Worm (Caenorhabditis elegans) whole organism, L1 larva: ENCODE data around the gene zipt-17.

Source experiments
- C34B4.2 ChIP-seq: sonication (generic microtip); optimal IDR thresholded peaks from 2 replicates; lab custom pipeline; 2017; ENCODE audit warnings: mild to moderate bottlenecking, missing genetic modification characterization, missing compliant biosample characterization
- F16B12.6 ChIP-seq: fragments of 150-350 bp; optimal IDR thresholded peaks from 2 replicates; lab custom pipeline; 2014; ENCODE audit warnings: missing biosample characterization, missing genetic modification characterization
- aha-1 ChIP-seq: fragments of 150-350 bp; optimal IDR thresholded peaks from 2 replicates; lab custom pipeline; 2014; ENCODE audit warnings: missing biosample characterization, missing genetic modification characterization
- ceh-8 ChIP-seq: fragments of 200-800 bp; sonication (Bioruptor generic); optimal IDR thresholded peaks from 2 replicates; lab custom pipeline; 2018; ENCODE audit warnings: mild to moderate bottlenecking, missing genetic modification characterization, moderate library complexity, missing compliant biosample characterization
- ces-1 ChIP-seq: fragments of 150-350 bp; optimal IDR thresholded peaks from 2 replicates; lab custom pipeline; 2014; ENCODE audit warnings: missing biosample characterization, missing genetic modification reagents, missing genetic modification characterization
- elt-2 ChIP-seq: sonication (generic microtip); optimal IDR thresholded peaks from 2 replicates; lab custom pipeline; 2016; ENCODE audit warnings: missing genetic modification characterization, mild to moderate bottlenecking, inconsistent platforms, missing compliant biosample characterization, missing genetic modification reagents
- fkh-4 ChIP-seq: sonication (generic microtip); optimal IDR thresholded peaks from 2 replicates; lab custom pipeline; 2016; ENCODE audit warnings: missing compliant biosample characterization, missing genetic modification characterization, borderline replicate concordance
- fos-1 ChIP-seq: fragments of 150-350 bp; optimal IDR thresholded peaks from 2 replicates; lab custom pipeline; 2014; ENCODE audit warnings: missing biosample characterization, missing genetic modification characterization
- grh-1 ChIP-seq: fragments of 200-800 bp; sonication (Bioruptor generic); IDR thresholded peaks from 2 replicates; pipeline ENCODE4 v1.3.6; 2022; ENCODE audit warnings: missing genetic modification reagents, missing genetic modification characterization, missing compliant biosample characterization
- hlh-17 ChIP-seq: fragments of 200-800 bp; sonication (Bioruptor generic); optimal IDR thresholded peaks from 2 replicates; lab custom pipeline; 2018; ENCODE audit warnings: missing genetic modification characterization, mild to moderate bottlenecking, missing compliant biosample characterization, moderate library complexity, borderline replicate concordance
- hpl-2 ChIP-seq: fragments of 150-350 bp; optimal IDR thresholded peaks from 2 replicates; lab custom pipeline; 2014; ENCODE audit warnings: missing biosample characterization, missing genetic modification reagents, missing genetic modification characterization
- irx-1 ChIP-seq: sonication (generic microtip); optimal IDR thresholded peaks from 2 replicates; lab custom pipeline; 2016; ENCODE audit warnings: missing genetic modification characterization, missing compliant biosample characterization
- isw-1 ChIP-seq: fragments of 200-800 bp; sonication (Bioruptor generic); IDR thresholded peaks from 2 replicates; pipeline ENCODE4 v1.3.6; 2022; ENCODE audit warnings: missing genetic modification characterization, missing compliant biosample characterization
- lin-15B ChIP-seq: fragments of 150-350 bp; sonication (generic microtip); optimal IDR thresholded peaks from 3 replicates; lab custom pipeline; 2014; ENCODE audit warnings: missing biosample characterization, missing genetic modification characterization
- lin-39 ChIP-seq: fragments of 150-350 bp; optimal IDR thresholded peaks from 2 replicates; lab custom pipeline; 2014; ENCODE audit warnings: missing biosample characterization, missing genetic modification reagents, missing genetic modification characterization
- lsy-2 ChIP-seq, 2 experiments: fragments of 150-350 bp; optimal IDR thresholded peaks; 2 replicates each; lab custom pipeline; 2014; ENCODE audit warnings: missing biosample characterization in 2 of 2, missing genetic modification characterization in 2 of 2
- mab-9 ChIP-seq: fragments of 200-800 bp; sonication (Bioruptor generic); IDR thresholded peaks from 2 replicates; pipeline ENCODE4 v1.3.6; 2022; ENCODE audit warnings: missing genetic modification reagents, missing genetic modification characterization, missing compliant biosample characterization
- mef-2 ChIP-seq: fragments of 150-350 bp; optimal IDR thresholded peaks from 2 replicates; lab custom pipeline; 2014; ENCODE audit warnings: missing biosample characterization, missing genetic modification characterization
- mep-1 ChIP-seq: fragments of 150-350 bp; optimal IDR thresholded peaks from 2 replicates; lab custom pipeline; 2014; ENCODE audit warnings: missing biosample characterization, missing genetic modification characterization
- nhr-11 ChIP-seq: fragments of 150-350 bp; optimal IDR thresholded peaks from 2 replicates; lab custom pipeline; 2014; ENCODE audit warnings: missing biosample characterization, missing genetic modification characterization
- nhr-47 ChIP-seq: sonication (generic microtip); optimal IDR thresholded peaks from 2 replicates; lab custom pipeline; 2016; ENCODE audit warnings: mild to moderate bottlenecking, missing genetic modification characterization, moderate library complexity, missing compliant biosample characterization
- nhr-71 ChIP-seq: sonication (generic microtip); optimal IDR thresholded peaks from 2 replicates; lab custom pipeline; 2016; ENCODE audit warnings: mild to moderate bottlenecking, missing genetic modification characterization, moderate library complexity, missing compliant biosample characterization
- nhr-77 ChIP-seq: fragments of 150-350 bp; optimal IDR thresholded peaks from 2 replicates; lab custom pipeline; 2014; ENCODE audit warnings: missing biosample characterization, missing genetic modification characterization
- pqm-1 ChIP-seq: sonication (generic microtip); optimal IDR thresholded peaks from 3 replicates; lab custom pipeline; 2017; ENCODE audit warnings: missing biosample characterization, missing genetic modification characterization
- sptf-1 ChIP-seq: fragments of 150-350 bp; optimal IDR thresholded peaks from 2 replicates; lab custom pipeline; 2014; ENCODE audit warnings: missing biosample characterization, missing genetic modification characterization
- swsn-7 ChIP-seq: sonication (generic microtip); optimal IDR thresholded peaks from 2 replicates; lab custom pipeline; 2016; ENCODE audit warnings: missing genetic modification characterization, missing compliant biosample characterization
- tbx-2 ChIP-seq: sonication (generic microtip); optimal IDR thresholded peaks from 2 replicates; lab custom pipeline; 2016; ENCODE audit warnings: missing genetic modification characterization, missing compliant biosample characterization
- tlp-1 ChIP-seq: fragments of 150-350 bp; optimal IDR thresholded peaks from 2 replicates; lab custom pipeline; 2014; ENCODE audit warnings: missing biosample characterization, missing genetic modification characterization
- unc-130 ChIP-seq: fragments of 150-350 bp; optimal IDR thresholded peaks from 2 replicates; lab custom pipeline; 2017; ENCODE audit warnings: missing biosample characterization, missing genetic modification characterization, inconsistent platforms
- unc-30 ChIP-seq: sonication (generic microtip); optimal IDR thresholded peaks from 2 replicates; lab custom pipeline; 2017; ENCODE audit warnings: missing biosample characterization, missing genetic modification characterization
- unc-98 ChIP-seq: fragments of 200-800 bp; sonication (Bioruptor generic); IDR thresholded peaks from 2 replicates; pipeline ENCODE4 v1.3.6; 2022; ENCODE audit warnings: missing genetic modification characterization, missing compliant biosample characterization
- vab-15 ChIP-seq: sonication (generic microtip); optimal IDR thresholded peaks from 2 replicates; lab custom pipeline; 2017; ENCODE audit warnings: missing genotype, mild to moderate bottlenecking, missing genetic modification characterization, missing compliant biosample characterization
- xbp-1 ChIP-seq: sonication (generic microtip); optimal IDR thresholded peaks from 2 replicates; lab custom pipeline; 2016; ENCODE audit warnings: missing genetic modification characterization, missing compliant biosample characterization
- zag-1 ChIP-seq: fragments of 150-350 bp; optimal IDR thresholded peaks from 2 replicates; lab custom pipeline; 2014; ENCODE audit warnings: missing biosample characterization, missing genetic modification characterization
- ztf-4 ChIP-seq: fragments of 150-350 bp; optimal IDR thresholded peaks from 2 replicates; lab custom pipeline; 2014; ENCODE audit warnings: missing biosample characterization, missing genetic modification characterization

The zipt-17 gene

DNA sequence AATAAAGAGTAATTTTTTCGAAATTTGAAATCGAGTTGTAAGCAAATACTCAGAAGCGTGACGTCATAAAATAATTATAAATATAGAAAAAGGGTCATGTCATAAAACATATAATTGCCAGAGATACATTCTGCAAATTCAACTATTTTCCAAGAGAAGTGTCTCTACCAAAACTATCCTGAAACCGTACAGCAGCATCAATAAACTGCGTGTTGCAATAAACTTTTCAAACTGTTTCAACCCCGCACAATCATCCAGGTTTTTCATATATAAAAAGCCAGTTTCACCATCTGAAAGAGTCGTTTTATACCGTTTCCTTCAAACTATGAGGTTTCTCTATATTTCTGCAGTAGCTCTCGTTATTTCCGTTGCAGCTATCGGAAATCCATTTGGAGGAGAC, 23.7 kb downstream of the zipt-17 start, which contains the start of gene C49C3.11:
TSS of gene C49C3.11 (plus strand) at position 301 of the 400 bp plus-strand sequence.
- TF ChIP-seq unc-30 (tag; lab: Kevin White, UChicago) (no peak), nhr-11 (tag; lab: Kevin White, UChicago) (no peak), tlp-1 (tag; lab: Kevin White, UChicago) (no peak), swsn-7 (no peak), lin-39 (tag; lab: Kevin White, UChicago) (no peak), vab-15 (tag; lab: Kevin White, UChicago) (no peak), tbx-2 (tag; lab: Kevin White, UChicago) (no peak), nhr-47 (tag; lab: Kevin White, UChicago) (no peak), lin-15B (no peak), irx-1 (tag; lab: Kevin White, UChicago) (no peak), mep-1 (tag; lab: Kevin White, UChicago) (no peak), sptf-1 (tag; lab: Kevin White, UChicago) (no peak), nhr-71 (tag; lab: Kevin White, UChicago) (no peak)

DNA sequence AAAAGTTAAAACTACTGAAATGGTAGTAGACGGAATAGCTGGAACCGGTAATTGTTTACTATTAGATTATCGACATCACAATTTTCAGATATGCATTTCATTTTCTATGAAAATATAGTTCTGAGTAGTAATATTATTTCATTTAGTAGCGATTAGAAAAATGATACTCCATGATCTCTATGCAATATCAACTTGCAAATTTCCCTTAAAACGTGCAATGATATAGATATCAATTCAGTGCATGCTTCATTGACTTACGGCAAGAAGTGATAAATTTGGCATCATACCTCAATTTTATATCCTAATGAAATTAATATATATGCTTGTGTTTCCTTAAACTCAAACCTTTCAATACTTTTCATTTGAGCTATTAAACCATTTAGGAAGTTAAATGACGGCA, 24.5 kb downstream of the zipt-17 start, which contains the start of gene C49C3.21:
TSS of gene C49C3.21 (plus strand) at position 301 of the 400 bp plus-strand sequence.
- TF ChIP-seq xbp-1 (no peak), sptf-1 (tag; lab: Kevin White, UChicago) (no peak), lsy-2 (tag; optimal IDR thresholded peaks at IDR 0.05; lab: Kevin White, UChicago) (no peak), F16B12.6 (no peak), hlh-17 (GFP tag; lab: Kevin White, UChicago) (no peak), ztf-4 (tag; lab: Kevin White, UChicago) (no peak), unc-98 (GFP tag; lab: Robert Waterston, UW) (no peak), mab-9 (GFP tag; lab: Robert Waterston, UW) (no peak), ceh-8 (no peak), isw-1 (GFP tag; lab: Robert Waterston, UW) (no peak), aha-1 (no peak)

- TF ChIP-seq hpl-2 (GFP tag; lab: Kevin White, UChicago) (no peak), hlh-17 (GFP tag; lab: Kevin White, UChicago) (no peak), grh-1 (GFP tag; lab: Robert Waterston, UW) (no peak), pqm-1 (tag; lab: Kevin White, UChicago) (peak; percentile 21), elt-2 (tag; lab: Kevin White, UChicago) (peak; percentile 85)
- TF ChIP-seq, all 84 proteins: peak for 2
These were observed 25.0 kb downstream of the zipt-17 start, which contains the start of gene C49C3.9 for ce11 chrIV:17342179-17342578. TSS of gene C49C3.9 (minus strand) at chrIV:17342314.

- no peak for TF ChIP-seq zag-1 (tag; lab: Kevin White, UChicago)
- no peak for TF ChIP-seq ces-1
- no peak for TF ChIP-seq unc-130
- TF ChIP-seq hlh-17 (GFP tag; lab: Kevin White, UChicago) = no peak
- TF ChIP-seq lsy-2 (tag; optimal IDR thresholded peaks at IDR 0.05; lab: Kevin White, UChicago) = no peak
- TF ChIP-seq nhr-47 (tag; lab: Kevin White, UChicago) = no peak
- TF ChIP-seq fos-1 = no peak
- no peak for TF ChIP-seq fkh-4 (tag; lab: Kevin White, UChicago)
- TF ChIP-seq irx-1 (tag; lab: Kevin White, UChicago) = no peak
- no peak for TF ChIP-seq tbx-2 (tag; lab: Kevin White, UChicago)
- TF ChIP-seq nhr-77 (tag; lab: Kevin White, UChicago) = no peak
- TF ChIP-seq C34B4.2 (tag; lab: Kevin White, UChicago) = no peak
- TF ChIP-seq mef-2 (tag; lab: Kevin White, UChicago) = no peak
These were observed 26.2 kb downstream of the zipt-17 start for ce11 chrIV:17341033-17341432.
